Worm (Caenorhabditis elegans) whole organism, L3 larva: ENCODE measurements around the gene C25E10.5.

Source experiments
- ceh-16 ChIP-seq: sonication (generic microtip); optimal IDR thresholded peaks from 2 replicates; lab custom pipeline; 2017; ENCODE audit warnings: missing biosample characterization, missing genetic modification characterization
- hmg-11 ChIP-seq: sonication (generic microtip); optimal IDR thresholded peaks from 2 replicates; lab custom pipeline; 2016; ENCODE audit warnings: missing genetic modification characterization, missing compliant biosample characterization
- lsy-12 ChIP-seq: sonication (generic microtip); optimal IDR thresholded peaks from 2 replicates; lab custom pipeline; 2016; ENCODE audit warnings: mild to moderate bottlenecking, missing genetic modification characterization, missing compliant biosample characterization
- nhr-11 ChIP-seq: fragments of 150-350 bp; optimal IDR thresholded peaks from 2 replicates; lab custom pipeline; 2014; ENCODE audit warnings: missing biosample characterization, missing genetic modification characterization
- ztf-4 ChIP-seq: fragments of 150-350 bp; optimal IDR thresholded peaks from 2 replicates; lab custom pipeline; 2014; ENCODE audit warnings: missing biosample characterization, missing genetic modification characterization

DNA sequence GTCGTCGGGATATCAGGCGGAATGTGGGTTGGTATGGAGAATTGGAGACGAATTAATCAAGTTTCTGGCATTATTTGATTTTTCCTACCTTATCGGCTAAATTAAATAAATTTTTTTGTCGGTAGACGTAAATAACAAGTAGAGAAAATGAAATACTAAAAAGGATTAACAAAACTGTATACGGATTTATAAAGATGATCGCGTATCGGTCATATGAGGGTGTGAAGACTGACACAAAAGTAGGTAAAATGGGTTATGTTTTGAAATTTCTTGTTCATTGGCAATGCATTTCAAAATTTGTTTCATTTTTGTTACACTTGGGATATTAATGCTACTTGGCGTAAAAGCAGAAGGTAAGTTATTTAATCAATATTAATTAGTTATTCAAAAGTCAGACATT, 29.1 kb downstream of the C25E10.5 start, which contains the start of the genes C25E10.16 and C25E10.13:
- TF ChIP-seq hmg-11 (no peak), lsy-12 (no peak), ceh-16 (tag; lab: Kevin White, UChicago) (no peak), nhr-11 (tag; lab: Kevin White, UChicago) (no peak), ztf-4 (tag; lab: Kevin White, UChicago) (no peak)
